Worm (Caenorhabditis elegans): ENCODE measurements around the gene hda-2.

- no peak for TF ChIP-seq zag-1 (tag; optimal IDR thresholded peaks at IDR 0.05)
- TF ChIP-seq ztf-4 (tag; optimal IDR thresholded peaks at IDR 0.05), result no peak
- TF ChIP-seq egl-27 (tag; optimal IDR thresholded peaks at IDR 0.05), result no peak
- TF ChIP-seq unc-39 (tag; optimal IDR thresholded peaks at IDR 0.05), result no peak
- no peak for TF ChIP-seq ceh-82 (tag; optimal IDR thresholded peaks at IDR 0.05)
- no peak for TF ChIP-seq Y55F3AM.14 (GFP tag; optimal IDR thresholded peaks at IDR 0.05)
- TF ChIP-seq unc-55 (GFP tag; optimal IDR thresholded peaks at IDR 0.05), result no peak
- TF ChIP-seq nhr-77 (tag; optimal IDR thresholded peaks at IDR 0.05), result no peak
- TF ChIP-seq snpc-4 (tag; optimal IDR thresholded peaks at IDR 0.05), result no peak
- TF ChIP-seq ama-1 (optimal IDR thresholded peaks at IDR 0.05), result no peak
- TF ChIP-seq nhr-12 (tag; optimal IDR thresholded peaks at IDR 0.05), result no peak
- TF ChIP-seq nhr-25 (tag; optimal IDR thresholded peaks at IDR 0.05), result no peak
- no peak for TF ChIP-seq elt-3 (tag; optimal IDR thresholded peaks at IDR 0.05)
- TF ChIP-seq mdl-1 (tag; optimal IDR thresholded peaks at IDR 0.05), result no peak
Observed at ce11 chrII:8035667-8036066, 13.3 kb upstream of the hda-2 start, which contains the start of gene sap-49.
